Worm (Caenorhabditis elegans) whole organism, mixed stage, embryonic: Measurements from ENCODE around the gene fbxa-96.
A peak's percentile ranks its signal among the peaks of the same experiment; 100 is the strongest.

Source experiments
- M03D4.4 ChIP-seq: sonication (generic microtip); optimal IDR thresholded peaks from 2 replicates; lab custom pipeline; 2017; ENCODE audit warnings: mild to moderate bottlenecking, missing genetic modification characterization, missing compliant biosample characterization
- bed-3 ChIP-seq: fragments of 200-800 bp; sonication (Bioruptor generic); optimal IDR thresholded peaks from 3 replicates; lab custom pipeline; 2018; ENCODE audit warnings: mild to moderate bottlenecking, missing genetic modification characterization, moderate library complexity, missing compliant biosample characterization
- blmp-1 ChIP-seq: fragments of 150-350 bp; optimal IDR thresholded peaks from 2 replicates; lab custom pipeline; 2014; ENCODE audit warnings: missing biosample characterization, missing genetic modification characterization
- ceh-39 ChIP-seq: fragments of 150-350 bp; optimal IDR thresholded peaks from 2 replicates; lab custom pipeline; 2014; ENCODE audit warnings: missing biosample characterization, missing genetic modification characterization
- ceh-43 ChIP-seq: fragments of 200-800 bp; sonication (Bioruptor generic); optimal IDR thresholded peaks from 2 replicates; lab custom pipeline; 2018; ENCODE audit warnings: mild to moderate bottlenecking, missing genetic modification characterization, moderate library complexity, missing compliant biosample characterization
- ceh-83 ChIP-seq: fragments of 200-800 bp; sonication (Bioruptor generic); optimal IDR thresholded peaks from 2 replicates; lab custom pipeline; 2018; ENCODE audit warnings: mild to moderate bottlenecking, missing genetic modification characterization, missing compliant biosample characterization
- ces-1 ChIP-seq: fragments of 150-350 bp; optimal IDR thresholded peaks from 2 replicates; lab custom pipeline; 2014; ENCODE audit warnings: missing biosample characterization, missing genetic modification reagents, missing genetic modification characterization
- cnd-1 ChIP-seq: fragments of 200-800 bp; sonication (Bioruptor generic); optimal IDR thresholded peaks from 2 replicates; lab custom pipeline; 2018; ENCODE audit warnings: mild to moderate bottlenecking, missing genetic modification characterization, missing compliant biosample characterization
- drap-1 ChIP-seq: fragments of 200-800 bp; sonication (Bioruptor generic); optimal IDR thresholded peaks from 3 replicates; lab custom pipeline; 2018; ENCODE audit warnings: mild to moderate bottlenecking, missing genetic modification characterization, missing compliant biosample characterization
- elt-1 ChIP-seq: sonication (generic microtip); optimal IDR thresholded peaks from 2 replicates; lab custom pipeline; 2017; ENCODE audit warnings: missing genetic modification characterization, mild to moderate bottlenecking, missing compliant biosample characterization, antibody characterized with exemption, moderate library complexity, borderline replicate concordance; ENCODE audit not compliant: insufficient read depth
- elt-3 ChIP-seq: fragments of 150-350 bp; optimal IDR thresholded peaks from 2 replicates; lab custom pipeline; 2014; ENCODE audit warnings: missing biosample characterization, missing genetic modification characterization
- flh-1 ChIP-seq: fragments of 200-800 bp; sonication (Bioruptor generic); optimal IDR thresholded peaks from 2 replicates; lab custom pipeline; 2018; ENCODE audit warnings: mild to moderate bottlenecking, missing genetic modification characterization, moderate library complexity, missing compliant biosample characterization
- ham-2 ChIP-seq: fragments of 200-800 bp; sonication (Bioruptor generic); optimal IDR thresholded peaks from 2 replicates; lab custom pipeline; 2018; ENCODE audit warnings: mild to moderate bottlenecking, missing genetic modification characterization, missing compliant biosample characterization
- hlh-1 ChIP-seq: fragments of 150-350 bp; optimal IDR thresholded peaks from 2 replicates; lab custom pipeline; 2014; ENCODE audit warnings: missing biosample characterization, missing genetic modification reagents, missing genetic modification characterization
- lin-13 ChIP-seq: fragments of 150-350 bp; optimal IDR thresholded peaks from 2 replicates; lab custom pipeline; 2014; ENCODE audit warnings: missing biosample characterization, missing genetic modification characterization
- lin-32 ChIP-seq: fragments of 200-800 bp; sonication (Bioruptor generic); optimal IDR thresholded peaks from 2 replicates; lab custom pipeline; 2018; ENCODE audit warnings: mild to moderate bottlenecking, missing genetic modification characterization, missing compliant biosample characterization
- lsy-2 ChIP-seq: fragments of 150-350 bp; optimal IDR thresholded peaks from 2 replicates; lab custom pipeline; 2014; ENCODE audit warnings: missing biosample characterization, missing genetic modification characterization
- mab-5 ChIP-seq: fragments of 150-350 bp; optimal IDR thresholded peaks from 2 replicates; lab custom pipeline; 2014; ENCODE audit warnings: missing biosample characterization, missing genetic modification characterization
- mep-1 ChIP-seq: fragments of 150-350 bp; optimal IDR thresholded peaks from 2 replicates; lab custom pipeline; 2017; ENCODE audit warnings: missing biosample characterization, missing genetic modification reagents, missing genetic modification characterization, inconsistent platforms
- mls-2 ChIP-seq: sonication (generic microtip); optimal IDR thresholded peaks from 2 replicates; lab custom pipeline; 2016; ENCODE audit warnings: mild to moderate bottlenecking, missing genetic modification characterization, moderate library complexity, missing compliant biosample characterization
- nhr-12 ChIP-seq: fragments of 150-350 bp; optimal IDR thresholded peaks from 2 replicates; lab custom pipeline; 2014; ENCODE audit warnings: missing biosample characterization, missing genetic modification characterization
- nhr-2 ChIP-seq: fragments of 150-350 bp; optimal IDR thresholded peaks from 2 replicates; lab custom pipeline; 2014; ENCODE audit warnings: missing biosample characterization, missing genetic modification characterization
- nhr-237 ChIP-seq: fragments of 150-350 bp; optimal IDR thresholded peaks from 2 replicates; lab custom pipeline; 2014; ENCODE audit warnings: missing biosample characterization, missing genetic modification characterization
- nhr-28 ChIP-seq: fragments of 150-350 bp; optimal IDR thresholded peaks from 2 replicates; lab custom pipeline; 2014; ENCODE audit warnings: missing biosample characterization, missing genetic modification characterization
- nhr-76 ChIP-seq: sonication (generic microtip); optimal IDR thresholded peaks from 2 replicates; lab custom pipeline; 2017; ENCODE audit warnings: missing biosample characterization, missing genetic modification characterization
- pha-4 ChIP-seq: fragments of 150-350 bp; optimal IDR thresholded peaks from 2 replicates; lab custom pipeline; 2018; ENCODE audit warnings: missing biosample characterization, missing genetic modification reagents, missing genetic modification characterization
- sem-2 ChIP-seq: fragments of 200-800 bp; sonication (Bioruptor generic); optimal IDR thresholded peaks from 2 replicates; lab custom pipeline; 2018; ENCODE audit warnings: mild to moderate bottlenecking, missing genetic modification characterization, missing compliant biosample characterization
- snpc-4 ChIP-seq: fragments of 150-350 bp; optimal IDR thresholded peaks from 2 replicates; lab custom pipeline; 2014; ENCODE audit warnings: missing biosample characterization, missing genetic modification characterization
- sptf-1 ChIP-seq: sonication (generic microtip); optimal IDR thresholded peaks from 2 replicates; lab custom pipeline; 2017; ENCODE audit warnings: mild to moderate bottlenecking, missing genetic modification characterization, moderate library complexity, missing compliant biosample characterization
- tbx-8 ChIP-seq: fragments of 200-800 bp; sonication (Bioruptor generic); optimal IDR thresholded peaks from 2 replicates; lab custom pipeline; 2018; ENCODE audit warnings: mild to moderate bottlenecking, missing genetic modification characterization, moderate library complexity, missing compliant biosample characterization
- unc-120 ChIP-seq: sonication (generic microtip); optimal IDR thresholded peaks from 2 replicates; lab custom pipeline; 2017; ENCODE audit warnings: missing genetic modification characterization, missing compliant biosample characterization; ENCODE audit not compliant: poor library complexity, severe bottlenecking
- unc-39 ChIP-seq: fragments of 150-350 bp; optimal IDR thresholded peaks from 2 replicates; lab custom pipeline; 2014; ENCODE audit warnings: missing biosample characterization, missing genetic modification characterization
- unc-62 ChIP-seq: fragments of 150-350 bp; optimal IDR thresholded peaks from 2 replicates; lab custom pipeline; 2014; ENCODE audit warnings: missing biosample characterization, missing genetic modification reagents, missing genetic modification characterization
- zip-8 ChIP-seq: fragments of 150-350 bp; optimal IDR thresholded peaks from 2 replicates; lab custom pipeline; 2014; ENCODE audit warnings: missing biosample characterization, missing genetic modification characterization

The fbxa-96 gene

DNA sequence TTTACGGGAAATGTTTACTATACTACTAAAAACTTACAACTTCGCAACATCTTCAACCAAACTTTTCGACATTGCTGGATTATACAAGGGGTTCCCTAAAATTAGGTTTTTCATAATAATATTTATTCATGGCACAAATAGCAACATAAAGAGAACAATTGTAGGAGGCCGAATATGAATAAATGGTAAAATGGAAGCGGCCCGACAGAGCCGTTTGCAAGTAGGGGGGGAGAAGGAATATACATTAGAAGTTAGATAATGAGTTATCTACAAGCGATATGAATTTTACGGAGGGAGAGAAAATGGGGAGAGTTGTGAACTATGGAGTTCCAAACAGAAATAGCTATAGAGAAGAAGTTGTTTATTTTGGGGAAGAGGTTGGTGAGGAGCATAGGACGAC is at the start of gene fbxa-96:
TSS of gene fbxa-96 (minus strand) at position 101 of the 400 bp plus-strand sequence.
- no peak for TF ChIP-seq nhr-237
- no peak for TF ChIP-seq hlh-1 (tag; lab: Kevin White, UChicago)
- TF ChIP-seq lin-32 (GFP tag; lab: Kevin White, UChicago), result no peak
- no peak for TF ChIP-seq mab-5
- no peak for TF ChIP-seq M03D4.4
- no peak for TF ChIP-seq lin-13 (tag; lab: Kevin White, UChicago)
- TF ChIP-seq ceh-83 (GFP tag; lab: Kevin White, UChicago), result no peak
- no peak for TF ChIP-seq nhr-28 (tag; lab: Kevin White, UChicago)
- TF ChIP-seq unc-62 (GFP tag; lab: Kevin White, UChicago), result no peak
- no peak for TF ChIP-seq ces-1 (GFP tag; lab: Kevin White, UChicago)
- TF ChIP-seq nhr-76 (tag; lab: Kevin White, UChicago), result no peak
- no peak for TF ChIP-seq ceh-43
- TF ChIP-seq bed-3 (GFP tag; lab: Kevin White, UChicago), result no peak
- TF ChIP-seq unc-39 (tag; lab: Kevin White, UChicago), result no peak
- TF ChIP-seq, all 35 proteins: peak for 0

- TF ChIP-seq ham-2 (GFP tag; lab: Kevin White, UChicago) (peak; percentile 63), nhr-12 (tag; lab: Kevin White, UChicago) (no peak), elt-1 (peak; percentile 12)
These were observed 47.6 kb upstream of the fbxa-96 start, which contains the start of gene mlt-9 for ce11 chrX:15107747-15108252. TSS of gene mlt-9 (minus strand) at chrX:15107797.

DNA sequence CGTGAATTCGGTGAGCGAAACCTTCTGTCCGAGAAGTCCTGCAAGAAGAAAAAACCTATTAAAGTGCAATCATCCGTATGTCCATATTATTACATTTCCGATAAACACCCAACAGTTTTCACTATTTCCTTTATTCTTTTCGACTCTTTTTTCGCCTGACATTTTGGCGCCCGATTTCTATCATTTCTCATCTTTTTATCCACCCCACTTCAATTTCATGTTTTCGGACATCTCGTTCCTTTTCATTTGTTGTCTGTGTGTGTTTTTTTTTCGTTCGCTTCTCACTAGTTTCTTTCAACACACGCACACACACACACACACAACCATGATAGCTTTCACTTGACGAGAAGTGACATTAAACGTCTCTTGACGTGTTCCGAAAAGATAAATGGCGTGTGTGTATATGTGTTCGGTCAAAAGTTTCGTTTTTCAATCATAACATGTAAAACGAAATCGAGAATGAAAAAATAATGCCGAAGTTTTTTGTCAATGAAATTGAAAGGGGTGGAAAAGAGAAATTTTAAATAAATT is 44.8 kb upstream of the fbxa-96 start:
- no peak for TF ChIP-seq nhr-28 (tag; lab: Kevin White, UChicago)
- TF ChIP-seq blmp-1, result peak; percentile 28
- TF ChIP-seq ham-2 (GFP tag; lab: Kevin White, UChicago), result no peak
- no peak for TF ChIP-seq bed-3 (GFP tag; lab: Kevin White, UChicago)
- no peak for TF ChIP-seq drap-1

DNA sequence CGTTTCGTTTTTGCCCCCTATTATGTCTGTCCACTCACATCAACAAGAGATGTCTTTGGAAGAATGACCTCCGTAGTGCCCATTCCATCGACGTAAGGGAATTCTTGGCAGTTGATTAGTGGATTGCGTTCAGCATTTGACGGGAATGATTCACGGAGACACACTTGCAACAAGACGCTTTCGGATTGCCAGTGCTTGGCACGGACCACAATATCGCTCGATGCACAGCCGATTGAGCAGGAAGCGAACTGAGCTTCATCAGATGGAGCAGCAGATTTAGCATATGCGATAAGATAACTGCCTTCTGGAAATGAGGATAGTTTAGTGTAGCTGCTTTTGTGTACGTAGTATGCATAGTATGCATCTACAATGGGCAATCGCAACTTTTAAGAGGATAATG is 43.3 kb upstream of the fbxa-96 start:
- TF ChIP-seq nhr-76 (tag; lab: Kevin White, UChicago), result no peak
- TF ChIP-seq mls-2 (tag; lab: Kevin White, UChicago), result no peak
- TF ChIP-seq ceh-83 (GFP tag; lab: Kevin White, UChicago), result no peak
- TF ChIP-seq sem-2, result no peak
- no peak for TF ChIP-seq zip-8 (tag; lab: Kevin White, UChicago)
- no peak for TF ChIP-seq nhr-237
- TF ChIP-seq flh-1, result no peak
- TF ChIP-seq pha-4 (tag; lab: Kevin White, UChicago), result no peak
- no peak for TF ChIP-seq elt-1
- TF ChIP-seq nhr-12 (tag; lab: Kevin White, UChicago), result no peak
- TF ChIP-seq lin-13 (tag; lab: Kevin White, UChicago), result no peak
- no peak for TF ChIP-seq mep-1 (tag; lab: Kevin White, UChicago)
- no peak for TF ChIP-seq snpc-4 (tag; lab: Kevin White, UChicago)
- no peak for TF ChIP-seq unc-120 (tag; lab: Kevin White, UChicago)
- TF ChIP-seq lsy-2, result no peak
- no peak for TF ChIP-seq cnd-1 (tag; lab: Kevin White, UChicago)
- no peak for TF ChIP-seq unc-62 (GFP tag; lab: Kevin White, UChicago)
- no peak for TF ChIP-seq elt-3 (tag; lab: Kevin White, UChicago)
- TF ChIP-seq ceh-39 (tag; lab: Kevin White, UChicago), result no peak
- TF ChIP-seq sptf-1 (tag; lab: Kevin White, UChicago), result no peak

DNA sequence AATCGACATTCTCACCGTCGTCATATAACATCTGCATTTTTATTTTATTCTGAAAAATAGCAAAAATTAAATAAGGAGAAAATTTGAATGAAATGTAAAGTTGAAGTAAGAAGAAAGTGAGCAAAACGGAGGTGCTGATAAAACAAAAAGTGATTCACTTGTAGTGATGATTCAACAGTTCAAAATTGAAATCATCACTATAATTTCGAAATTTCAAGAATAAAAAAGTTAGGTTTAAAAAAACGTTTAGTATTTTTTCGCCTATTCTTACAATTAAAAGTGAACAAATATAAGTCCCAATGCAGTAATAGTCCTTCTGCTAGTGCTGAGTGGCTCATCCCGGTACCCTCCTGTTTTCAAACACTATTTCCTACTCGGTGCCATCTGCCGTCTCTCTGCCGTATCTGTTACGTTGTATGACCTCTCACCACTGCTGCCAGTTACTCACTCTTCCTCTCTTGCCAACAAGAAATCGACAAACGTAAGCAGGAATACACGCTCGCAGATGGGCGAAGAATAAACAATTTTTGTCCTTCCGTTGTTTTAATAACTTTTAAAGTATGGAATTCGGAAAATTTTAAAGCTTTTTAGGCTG is 40.3 kb upstream of the fbxa-96 start, which contains the start of gene dhhc-1:
TSS of gene dhhc-1 (minus strand) at position 51 of the 595 bp plus-strand sequence.
- peak; percentile 69 for TF ChIP-seq hlh-1 (tag; lab: Kevin White, UChicago)
- TF ChIP-seq mls-2 (tag; lab: Kevin White, UChicago), result peak; percentile 65
- TF ChIP-seq nhr-2, result peak; percentile 15
- peak; percentile 41 for TF ChIP-seq ces-1 (GFP tag; lab: Kevin White, UChicago)
- TF ChIP-seq unc-62 (GFP tag; lab: Kevin White, UChicago), result peak; percentile 28
- peak; percentile 69 for TF ChIP-seq unc-120 (tag; lab: Kevin White, UChicago)
- TF ChIP-seq tbx-8 (GFP tag; lab: Kevin White, UChicago), result no peak
- no peak for TF ChIP-seq sptf-1 (tag; lab: Kevin White, UChicago)
- TF ChIP-seq cnd-1 (tag; lab: Kevin White, UChicago), result peak; percentile 84
- peak; percentile 69 for TF ChIP-seq lin-32 (GFP tag; lab: Kevin White, UChicago)
- TF ChIP-seq mep-1 (tag; lab: Kevin White, UChicago), result peak; percentile 56
